Worm (Caenorhabditis elegans) whole organism, L2 larva: ENCODE data around the gene wht-8.

ENCODE experiments used
- nhr-23 ChIP-seq: fragments of 150-350 bp; optimal IDR thresholded peaks from 2 replicates; lab custom pipeline; 2014; ENCODE audit warnings: missing biosample characterization, missing genetic modification reagents, missing genetic modification characterization
- nhr-237 ChIP-seq: fragments of 150-350 bp; optimal IDR thresholded peaks from 2 replicates; lab custom pipeline; 2014; ENCODE audit warnings: missing biosample characterization, missing genetic modification characterization
- skn-1 ChIP-seq: sonication (generic microtip); optimal IDR thresholded peaks from 2 replicates; lab custom pipeline; 2017; ENCODE audit warnings: missing biosample characterization, missing genetic modification characterization
- zag-1 ChIP-seq: fragments of 150-350 bp; optimal IDR thresholded peaks from 2 replicates; lab custom pipeline; 2014; ENCODE audit warnings: missing biosample characterization, missing genetic modification characterization

- TF ChIP-seq nhr-237 (tag; lab: Kevin White, UChicago), result no peak
- TF ChIP-seq zag-1 (tag; lab: Kevin White, UChicago), result peak; percentile 86
- TF ChIP-seq nhr-23, result no peak
- no peak for TF ChIP-seq skn-1 (tag; lab: Kevin White, UChicago)
Measured at ce11 chrIII:11202992-11203391, 15.6 kb upstream of the wht-8 start.
